Worm (Caenorhabditis elegans): ENCODE data around the gene T06D4.2.

DNA sequence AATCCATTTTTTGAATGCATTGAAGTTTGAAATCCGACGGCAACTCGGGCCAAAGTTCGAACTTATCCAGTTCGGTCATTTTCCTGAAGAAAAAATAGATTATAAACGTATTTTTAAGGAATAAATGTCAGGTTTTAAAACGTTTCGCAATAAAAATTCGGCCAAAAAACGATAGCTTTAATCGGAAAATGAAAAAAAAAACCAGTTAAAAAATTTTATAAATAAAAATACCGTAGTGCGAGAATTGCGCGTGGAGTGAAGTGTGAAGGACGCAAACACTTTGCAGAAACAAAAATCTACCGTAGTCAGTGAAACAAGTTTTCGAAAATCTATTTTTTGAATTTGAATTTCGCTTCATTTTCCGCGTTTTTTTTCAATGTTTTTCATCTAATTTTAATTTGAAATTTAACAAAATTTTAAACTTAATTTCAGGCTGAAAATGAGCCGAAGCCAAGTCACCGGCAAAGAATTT lies 35.8 kb downstream of the T06D4.2 start, which contains the start of gene F14D2.8:
- TF ChIP-seq bed-2 (GFP tag; IDR thresholded peaks at IDR 0.05) (no peak), snpc-4 (GFP tag; optimal IDR thresholded peaks at IDR 0.05) (no peak), snpc-4 (tag; optimal IDR thresholded peaks at IDR 0.05) (no peak), efl-1 (GFP tag; optimal IDR thresholded peaks at IDR 0.05) (no peak), ets-4 (GFP tag; optimal IDR thresholded peaks at IDR 0.05) (no peak), unc-62 (GFP tag; optimal IDR thresholded peaks at IDR 0.05) (no peak), nfya-1 (tag; optimal IDR thresholded peaks at IDR 0.05; ENCODE audit: borderline replicate concordance, insufficient read depth) (no peak), ccch-3 (GFP tag; optimal IDR thresholded peaks at IDR 0.05) (no peak)
